Worm (Caenorhabditis elegans) whole organism, L4 larva: ENCODE results near the gene pcyt-1.

Experiments used
- dpl-1 ChIP-seq: fragments of 150-350 bp; optimal IDR thresholded peaks from 2 replicates; lab custom pipeline; 2014; ENCODE audit warnings: missing biosample characterization, missing genetic modification reagents, missing genetic modification characterization
- fos-1 ChIP-seq: fragments of 150-350 bp; optimal IDR thresholded peaks from 2 replicates; lab custom pipeline; 2014; ENCODE audit warnings: missing biosample characterization, missing genetic modification characterization

- no peak for TF ChIP-seq dpl-1 (GFP tag; lab: Kevin White, UChicago)
- no peak for TF ChIP-seq fos-1 (tag; lab: Kevin White, UChicago)
Measured at ce11 chrX:7596627-7597026, 24.5 kb downstream of the pcyt-1 start, which contains the start of gene C44E12.1.
